Fruit fly (Drosophila melanogaster) whole organism, pupa: ENCODE measurements around the gene hyd.

Experiments
- CG10348 ChIP-seq: fragments of 200-800 bp; sonication (Bioruptor generic); IDR thresholded peaks from 2 replicates; pipeline ENCODE4 v1.3.6; 2022; ENCODE audit warnings: missing biosample characterization, missing genetic modification characterization
- CG12605 ChIP-seq: fragments of 200-800 bp; sonication (Bioruptor generic); IDR thresholded peaks from 2 replicates; pipeline ENCODE4 v1.3.6; 2022; ENCODE audit warnings: missing biosample characterization, missing genetic modification characterization
- CG13204 ChIP-seq: fragments of 200-800 bp; sonication (Bioruptor generic); optimal IDR thresholded peaks from 2 replicates; lab custom pipeline; 2018; ENCODE audit warnings: missing biosample characterization, mild to moderate bottlenecking, missing genetic modification characterization, moderate library complexity
- CG14655 ChIP-seq: fragments of 200-800 bp; sonication (Bioruptor generic); optimal IDR thresholded peaks from 3 replicates; lab custom pipeline; 2017; ENCODE audit warnings: mild to moderate bottlenecking, missing biosample characterization, missing genetic modification reagents, missing genetic modification characterization
- CG15710 ChIP-seq: fragments of 200-800 bp; sonication (Bioruptor generic); optimal IDR thresholded peaks from 2 replicates; lab custom pipeline; 2018; ENCODE audit warnings: missing biosample characterization, mild to moderate bottlenecking, missing genetic modification characterization, moderate library complexity
- CG17806 ChIP-seq: fragments of 200-800 bp; sonication (Bioruptor generic); optimal IDR thresholded peaks from 2 replicates; lab custom pipeline; 2018; ENCODE audit warnings: missing biosample characterization, mild to moderate bottlenecking, missing genetic modification characterization, moderate library complexity
- CG32121 ChIP-seq: fragments of 200-800 bp; sonication (Bioruptor generic); IDR thresholded peaks from 2 replicates; pipeline ENCODE4 v1.3.6; 2022; ENCODE audit warnings: missing biosample characterization, missing genetic modification characterization
- CG34367 ChIP-seq: fragments of 200-800 bp; sonication (Bioruptor generic); optimal IDR thresholded peaks from 2 replicates; lab custom pipeline; 2018; ENCODE audit warnings: missing biosample characterization, mild to moderate bottlenecking, missing genetic modification characterization
- CG4496 ChIP-seq: fragments of 200-800 bp; sonication (Bioruptor generic); IDR thresholded peaks from 3 replicates; pipeline ENCODE4 v1.3.6; 2022; ENCODE audit warnings: missing biosample characterization, missing genetic modification characterization
- CG8159 ChIP-seq: fragments of 200-800 bp; sonication (Bioruptor generic); optimal IDR thresholded peaks from 3 replicates; lab custom pipeline; 2018; ENCODE audit warnings: missing biosample characterization, mild to moderate bottlenecking, missing genetic modification characterization, moderate library complexity
- CG8301 ChIP-seq: fragments of 200-800 bp; sonication (Bioruptor generic); optimal IDR thresholded peaks from 2 replicates; lab custom pipeline; 2018; ENCODE audit warnings: missing biosample characterization, mild to moderate bottlenecking, missing genetic modification characterization
- CG9948 ChIP-seq: fragments of 200-800 bp; sonication (Bioruptor generic); optimal IDR thresholded peaks from 2 replicates; lab custom pipeline; 2018; ENCODE audit warnings: missing biosample characterization, mild to moderate bottlenecking, missing genetic modification characterization, moderate library complexity
- D1 ChIP-seq: fragments of 200-800 bp; sonication (Bioruptor generic); optimal IDR thresholded peaks from 2 replicates; lab custom pipeline; 2018; ENCODE audit warnings: missing biosample characterization, mild to moderate bottlenecking, missing genetic modification characterization, moderate library complexity
- EcR ChIP-seq: fragments of 200-800 bp; sonication (Bioruptor generic); optimal IDR thresholded peaks from 3 replicates; lab custom pipeline; 2019; ENCODE audit warnings: missing biosample characterization, missing genetic modification characterization, mild to moderate bottlenecking, moderate library complexity, missing genetic modification reagents
- Ets98B ChIP-seq: fragments of 200-800 bp; sonication (Bioruptor generic); IDR thresholded peaks from 2 replicates; pipeline ENCODE4 v1.3.6; 2022; ENCODE audit warnings: missing biosample characterization, missing genetic modification characterization
- Pif1B ChIP-seq: fragments of 200-800 bp; sonication (Bioruptor generic); optimal IDR thresholded peaks from 3 replicates; lab custom pipeline; 2016; ENCODE audit warnings: missing biosample characterization, missing genetic modification characterization
- Snoo ChIP-seq: fragments of 200-800 bp; sonication (Bioruptor generic); optimal IDR thresholded peaks from 3 replicates; lab custom pipeline; 2017; ENCODE audit warnings: missing biosample characterization, mild to moderate bottlenecking, missing genetic modification characterization, inconsistent platforms
- fd96Ca ChIP-seq: fragments of 200-800 bp; sonication (Bioruptor generic); IDR thresholded peaks from 3 replicates; pipeline ENCODE4 v1.3.6; 2022; ENCODE audit warnings: missing biosample characterization, missing genetic modification characterization
- gl ChIP-seq: fragments of 200-800 bp; sonication (Bioruptor generic); optimal IDR thresholded peaks from 2 replicates; lab custom pipeline; 2018; ENCODE audit warnings: missing biosample characterization, mild to moderate bottlenecking, missing genetic modification characterization
- rn ChIP-seq: fragments of 200-800 bp; sonication (Bioruptor generic); IDR thresholded peaks from 2 replicates; pipeline ENCODE4 v1.3.6; 2022; ENCODE audit warnings: missing biosample characterization, missing genetic modification characterization

hyd gene

DNA sequence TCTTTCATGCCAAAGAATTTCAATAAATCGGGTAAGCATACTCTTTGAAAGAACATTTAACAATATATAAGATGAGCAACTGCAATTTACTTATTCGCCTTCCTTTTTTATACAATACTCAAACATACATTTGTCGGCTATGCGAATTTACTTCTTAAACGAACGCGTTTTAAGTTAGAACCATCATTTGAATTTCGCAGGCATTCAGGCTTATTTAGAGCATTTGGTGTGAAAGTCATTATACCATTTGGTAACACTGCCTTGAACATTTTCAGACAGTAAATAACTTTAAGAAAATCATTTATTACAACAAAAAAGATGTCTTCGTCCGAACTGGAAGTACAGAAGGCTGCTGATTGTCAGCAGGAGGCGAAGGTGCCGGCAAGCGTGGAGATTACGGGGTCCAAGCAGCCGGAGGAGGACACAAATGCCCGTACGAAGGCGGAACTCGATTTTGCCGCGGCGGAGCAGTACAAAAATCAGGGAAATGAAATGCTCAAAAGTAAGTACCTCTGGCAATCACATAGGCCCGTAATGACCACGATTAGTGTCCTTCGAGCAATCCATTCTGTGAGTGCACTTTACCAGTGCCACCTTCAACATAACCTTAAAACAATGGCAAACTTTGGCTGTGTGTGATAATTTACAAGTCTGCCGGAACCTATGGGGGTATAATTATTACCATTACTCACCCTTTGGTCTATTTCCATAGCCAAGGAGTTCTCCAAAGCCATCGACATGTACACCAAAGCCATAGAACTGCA is 22.7 kb upstream of the hyd start:
- TF ChIP-seq CG32121 (GFP tag; lab: Robert Waterston, UW) (no peak), CG15710 (tag; lab: Kevin White, UChicago) (no peak), Snoo (tag; lab: Kevin White, UChicago) (no peak), CG13204 (GFP tag; lab: Kevin White, UChicago) (no peak)

DNA sequence ATGACTTTTGCATAAGTTTGCCTTT is 22.3 kb upstream of the hyd start, which contains the start of gene PpD3:
PpD3 (plus strand) TSS at position 1 of the 25 bp plus-strand sequence.
- TF ChIP-seq Ets98B (GFP tag; lab: Robert Waterston, UW) (no peak), fd96Ca (GFP tag; lab: Robert Waterston, UW) (no peak), CG8159 (no peak), CG34367 (tag; lab: Kevin White, UChicago) (no peak)

dm6 chr3R:9747272-9747874 is 22.0 kb upstream of the hyd start, which contains the start of gene CG12948:
Gene CG12948 (minus strand): TSS chr3R:9747744.
- peak; percentile 23 for TF ChIP-seq CG17806 (tag; lab: Kevin White, UChicago)
- peak; percentile 53 for TF ChIP-seq CG15710 (tag; lab: Kevin White, UChicago)
- TF ChIP-seq Snoo (tag; lab: Kevin White, UChicago), result peak; percentile 55
- no peak for TF ChIP-seq CG13204 (GFP tag; lab: Kevin White, UChicago)
- TF ChIP-seq CG8301, result no peak
- peak; percentile 7; the same call in 1 of the 3 replicates for TF ChIP-seq fd96Ca (GFP tag; lab: Robert Waterston, UW)
- peak; percentile 35; the same call in 1 of the 2 replicates for TF ChIP-seq Ets98B (GFP tag; lab: Robert Waterston, UW)
- peak; percentile 47; the same call in 1 of the 3 replicates for TF ChIP-seq CG4496
- peak; percentile 24; the same call in 1 of the 2 replicates for TF ChIP-seq CG32121 (GFP tag; lab: Robert Waterston, UW)
- TF ChIP-seq rn (GFP tag; lab: Robert Waterston, UW), result no peak
- TF ChIP-seq EcR (GFP tag; lab: Kevin White, UChicago), result peak; percentile 51
- TF ChIP-seq gl (tag; lab: Kevin White, UChicago), result peak; percentile 29
- peak; percentile 24 for TF ChIP-seq CG9948 (tag; lab: Kevin White, UChicago)

dm6 chr3R:9746267-9746666 is 20.9 kb upstream of the hyd start, which contains the start of gene CG34409:
Gene CG34409 (minus strand): TSS chr3R:9746367.
- no peak for TF ChIP-seq CG9948 (tag; lab: Kevin White, UChicago)
- TF ChIP-seq fd96Ca (GFP tag; lab: Robert Waterston, UW), result no peak
- TF ChIP-seq EcR (GFP tag; lab: Kevin White, UChicago), result peak; percentile 9
- TF ChIP-seq, all 21 proteins: peak for 1

- TF ChIP-seq EcR (GFP tag; lab: Kevin White, UChicago) (peak; percentile 76), Ets98B (GFP tag; lab: Robert Waterston, UW) (no peak), CG32121 (GFP tag; lab: Robert Waterston, UW) (no peak), Pif1B (GFP tag; lab: Kevin White, UChicago) (no peak)
These were observed 20.0 kb upstream of the hyd start for dm6 chr3R:9745442-9745841.

dm6 chr3R:9743995-9744394 is 18.6 kb upstream of the hyd start:
- TF ChIP-seq CG15710 (tag; lab: Kevin White, UChicago) (no peak), Snoo (tag; lab: Kevin White, UChicago) (no peak), D1 (tag; lab: Kevin White, UChicago) (no peak), CG10348 (no peak), CG13204 (GFP tag; lab: Kevin White, UChicago) (no peak), CG8159 (no peak), Ets98B (GFP tag; lab: Robert Waterston, UW) (no peak), CG14655 (GFP tag; lab: Kevin White, UChicago) (no peak), rn (GFP tag; lab: Robert Waterston, UW) (no peak), CG8301 (no peak), Pif1B (GFP tag; lab: Kevin White, UChicago) (no peak), EcR (GFP tag; lab: Kevin White, UChicago) (no peak), gl (tag; lab: Kevin White, UChicago) (no peak), CG12605 (no peak), CG4496 (no peak)
- TF ChIP-seq, all 21 proteins: peak for 0

- no peak for TF ChIP-seq CG14655 (GFP tag; lab: Kevin White, UChicago)
- no peak for TF ChIP-seq CG8159
- TF ChIP-seq Ets98B (GFP tag; lab: Robert Waterston, UW), result no peak
- no peak for TF ChIP-seq EcR (GFP tag; lab: Kevin White, UChicago)
- no peak for TF ChIP-seq Pif1B (GFP tag; lab: Kevin White, UChicago)
- TF ChIP-seq CG8301, result no peak
- no peak for TF ChIP-seq gl (tag; lab: Kevin White, UChicago)
- TF ChIP-seq CG4496, result no peak
- TF ChIP-seq rn (GFP tag; lab: Robert Waterston, UW), result no peak
- TF ChIP-seq CG17806 (tag; lab: Kevin White, UChicago), result no peak
These were observed 17.8 kb upstream of the hyd start, which contains the start of gene CG31415 for dm6 chr3R:9743217-9743616. Gene CG31415 (plus strand): TSS chr3R:9743517.
